Worm (Caenorhabditis elegans) whole organism, young adult: Measurements from ENCODE around the gene R10E11.5.

Experiments
- B0035.1 ChIP-seq: sonication (generic microtip); optimal IDR thresholded peaks from 2 replicates; lab custom pipeline; 2016; ENCODE audit warnings: missing genetic modification characterization, mild to moderate bottlenecking, missing compliant biosample characterization, missing genotype, missing genetic modification reagents
- D2030.7 ChIP-seq: fragments of 200-800 bp; sonication (Bioruptor generic); IDR thresholded peaks from 2 replicates; pipeline ENCODE4 v1.3.6; 2022; ENCODE audit warnings: missing genetic modification reagents, missing genetic modification characterization, missing compliant biosample characterization
- F10E7.11 ChIP-seq: sonication (generic microtip); optimal IDR thresholded peaks from 2 replicates; lab custom pipeline; 2017; ENCODE audit warnings: mild to moderate bottlenecking, missing genetic modification characterization, moderate library complexity, missing compliant biosample characterization
- F22D6.2 ChIP-seq: sonication (generic microtip); optimal IDR thresholded peaks from 2 replicates; lab custom pipeline; 2016; ENCODE audit warnings: mild to moderate bottlenecking, missing genetic modification characterization, missing compliant biosample characterization
- F33H1.4 ChIP-seq: fragments of 200-800 bp; sonication (Bioruptor generic); IDR thresholded peaks from 2 replicates; pipeline ENCODE4 v1.3.6; 2022; ENCODE audit warnings: missing genetic modification reagents, missing genetic modification characterization, missing compliant biosample characterization
- F49E8.2 ChIP-seq: sonication (generic microtip); optimal IDR thresholded peaks from 3 replicates; lab custom pipeline; 2017; ENCODE audit warnings: missing genetic modification characterization, mild to moderate bottlenecking, missing compliant biosample characterization, antibody characterized with exemption, moderate library complexity; ENCODE audit not compliant: insufficient read depth
- K12H6.12 ChIP-seq: fragments of 200-800 bp; sonication (Bioruptor generic); optimal IDR thresholded peaks from 2 replicates; lab custom pipeline; 2018; ENCODE audit warnings: mild to moderate bottlenecking, missing genetic modification characterization, missing compliant biosample characterization
- Y53G8AR.9 ChIP-seq: fragments of 200-800 bp; sonication (Bioruptor generic); conservative IDR thresholded peaks from 2 replicates; pipeline ENCODE4 v1.3.6; 2022; ENCODE audit warnings: missing genetic modification reagents, missing genetic modification characterization, missing compliant biosample characterization
- Y95B8A.8 ChIP-seq: fragments of 200-800 bp; sonication (Bioruptor generic); IDR thresholded peaks from 2 replicates; pipeline ENCODE4 v1.3.6; 2022; ENCODE audit warnings: missing genetic modification reagents, missing genetic modification characterization, missing compliant biosample characterization
- ama-1 ChIP-seq, 3 experiments: fragments of 150-350 bp in 1 of 3; sonication (generic microtip) in 2 of 3; optimal IDR thresholded peaks; 2 replicates each; lab custom pipeline; 2014 to 2018; ENCODE audit warnings: missing biosample characterization in 2 of 3, missing genetic modification characterization in 2 of 3, missing genetic modification reagents in 2 of 3
- atf-7 ChIP-seq: sonication (generic microtip); optimal IDR thresholded peaks from 2 replicates; lab custom pipeline; 2017; ENCODE audit warnings: mild to moderate bottlenecking, missing genetic modification characterization, missing compliant biosample characterization
- attf-6 ChIP-seq: fragments of 200-800 bp; sonication (Bioruptor generic); IDR thresholded peaks from 2 replicates; pipeline ENCODE4 v1.3.6; 2022; ENCODE audit warnings: missing genetic modification reagents, missing genetic modification characterization, missing compliant biosample characterization
- ccch-3 ChIP-seq: fragments of 200-800 bp; sonication (Bioruptor generic); optimal IDR thresholded peaks from 2 replicates; lab custom pipeline; 2018; ENCODE audit warnings: mild to moderate bottlenecking, missing genetic modification characterization, missing compliant biosample characterization
- cebp-1 ChIP-seq, 2 experiments: fragments of 200-800 bp in 1 of 2; sonication (Bioruptor generic) in 1 of 2; sonication (generic microtip) in 1 of 2; IDR thresholded peaks in 1 of 2; optimal IDR thresholded peaks in 1 of 2; 2 replicates each; pipeline versions ENCODE4 v1.3.6 to Lab custom; 2017 to 2022; ENCODE audit warnings: missing compliant biosample characterization in 2 of 2, missing genetic modification characterization in 2 of 2, mild to moderate bottlenecking in 1 of 2, missing genetic modification reagents in 1 of 2, moderate library complexity in 1 of 2
- ceh-100 ChIP-seq: fragments of 200-800 bp; sonication (Bioruptor generic); IDR thresholded peaks from 2 replicates; pipeline ENCODE4 v1.3.6; 2022; ENCODE audit warnings: missing genetic modification reagents, missing genetic modification characterization, missing compliant biosample characterization
- ceh-27 ChIP-seq: fragments of 200-800 bp; sonication (Bioruptor generic); optimal IDR thresholded peaks from 2 replicates; lab custom pipeline; 2018; ENCODE audit warnings: mild to moderate bottlenecking, missing genetic modification characterization, moderate library complexity, missing compliant biosample characterization
- ceh-58 ChIP-seq: fragments of 200-800 bp; sonication (Bioruptor generic); IDR thresholded peaks from 2 replicates; pipeline ENCODE4 v1.3.6; 2022; ENCODE audit warnings: missing genetic modification characterization, missing compliant biosample characterization
- ceh-79 ChIP-seq: sonication (generic microtip); optimal IDR thresholded peaks from 2 replicates; lab custom pipeline; 2017; ENCODE audit warnings: mild to moderate bottlenecking, missing genetic modification characterization, missing compliant biosample characterization
- chd-7 ChIP-seq: sonication (generic microtip); optimal IDR thresholded peaks from 2 replicates; lab custom pipeline; 2016; ENCODE audit warnings: mild to moderate bottlenecking, missing genetic modification characterization, moderate library complexity, missing compliant biosample characterization
- dox-1 ChIP-seq: fragments of 200-800 bp; sonication (Bioruptor generic); IDR thresholded peaks from 2 replicates; pipeline ENCODE4 v1.3.6; 2022; ENCODE audit warnings: missing genetic modification reagents, missing genetic modification characterization, missing compliant biosample characterization
- dpl-1 ChIP-seq: fragments of 150-350 bp; optimal IDR thresholded peaks from 2 replicates; lab custom pipeline; 2014; ENCODE audit warnings: missing biosample characterization, missing genetic modification reagents, missing genetic modification characterization
- efl-1 ChIP-seq: fragments of 150-350 bp; optimal IDR thresholded peaks from 2 replicates; lab custom pipeline; 2014; ENCODE audit warnings: missing biosample characterization, missing genetic modification reagents, missing genetic modification characterization
- ets-4 ChIP-seq: fragments of 200-800 bp; sonication (Bioruptor generic); optimal IDR thresholded peaks from 2 replicates; lab custom pipeline; 2018; ENCODE audit warnings: mild to moderate bottlenecking, missing genetic modification characterization, missing compliant biosample characterization
- hmg-20 ChIP-seq: fragments of 200-800 bp; sonication (Bioruptor generic); IDR thresholded peaks from 2 replicates; pipeline ENCODE4 v1.3.6; 2022; ENCODE audit warnings: missing genetic modification reagents, missing genetic modification characterization, missing compliant biosample characterization
- lin-35 ChIP-seq, 3 experiments: fragments of 150-350 bp in 2 of 3; sonication (generic microtip) in 1 of 3; optimal IDR thresholded peaks; 2 replicates each; lab custom pipeline; 2014 to 2018; ENCODE audit warnings: missing biosample characterization in 3 of 3, missing genetic modification characterization in 3 of 3, missing genetic modification reagents in 3 of 3
- lin-54 ChIP-seq: fragments of 200-800 bp; sonication (Bioruptor generic); optimal IDR thresholded peaks from 2 replicates; lab custom pipeline; 2018; ENCODE audit warnings: mild to moderate bottlenecking, missing genetic modification characterization, missing compliant biosample characterization
- lir-1 ChIP-seq: fragments of 200-800 bp; sonication (Bioruptor generic); conservative IDR thresholded peaks from 2 replicates; pipeline ENCODE4 v1.3.6; 2022; ENCODE audit warnings: missing genetic modification reagents, missing genetic modification characterization, missing compliant biosample characterization
- mel-28 ChIP-seq: sonication (generic microtip); optimal IDR thresholded peaks from 2 replicates; lab custom pipeline; 2016; ENCODE audit warnings: borderline replicate concordance, mild to moderate bottlenecking, missing genetic modification characterization, missing compliant biosample characterization
- nfya-1 ChIP-seq: sonication (generic microtip); optimal IDR thresholded peaks from 2 replicates; lab custom pipeline; 2017; ENCODE audit warnings: antibody characterized with exemption, missing compliant biosample characterization, missing genetic modification characterization, borderline replicate concordance; ENCODE audit not compliant: insufficient read depth
- nhr-120 ChIP-seq: fragments of 200-800 bp; sonication (Bioruptor generic); IDR thresholded peaks from 2 replicates; pipeline ENCODE4 v1.3.6; 2022; ENCODE audit warnings: missing genetic modification characterization, missing compliant biosample characterization
- nhr-179 ChIP-seq: sonication (generic microtip); optimal IDR thresholded peaks from 2 replicates; lab custom pipeline; 2016; ENCODE audit warnings: mild to moderate bottlenecking, missing genetic modification characterization, missing compliant biosample characterization
- pbrm-1 ChIP-seq: fragments of 200-800 bp; sonication (Bioruptor generic); IDR thresholded peaks from 2 replicates; pipeline ENCODE4 v1.3.6; 2022; ENCODE audit warnings: missing genetic modification reagents, missing genetic modification characterization, missing compliant biosample characterization
- pha-4 ChIP-seq: fragments of 150-350 bp; sonication (generic microtip); optimal IDR thresholded peaks from 2 replicates; lab custom pipeline; 2014; ENCODE audit warnings: missing biosample characterization, missing genetic modification reagents, missing genetic modification characterization
- rcor-1 ChIP-seq: fragments of 200-800 bp; sonication (Bioruptor generic); IDR thresholded peaks from 2 replicates; pipeline ENCODE4 v1.3.6; 2022; ENCODE audit warnings: missing genetic modification reagents, missing genetic modification characterization, missing compliant biosample characterization
- rec-8 ChIP-seq, 2 experiments: sonication (generic microtip); optimal IDR thresholded peaks; 2 replicates each; lab custom pipeline; 2016; ENCODE audit warnings: mild to moderate bottlenecking in 2 of 2, missing genetic modification characterization in 2 of 2, missing genetic modification reagents in 2 of 2, missing genotype in 2 of 2, missing biosample characterization in 1 of 2, missing compliant biosample characterization in 1 of 2, moderate library complexity in 1 of 2
- repo-1 ChIP-seq: sonication (generic microtip); optimal IDR thresholded peaks from 2 replicates; lab custom pipeline; 2017; ENCODE audit warnings: mild to moderate bottlenecking, missing genetic modification characterization, missing compliant biosample characterization
- snpc-1.3 ChIP-seq: sonication (generic microtip); optimal IDR thresholded peaks from 2 replicates; lab custom pipeline; 2017; ENCODE audit warnings: missing genetic modification characterization, mild to moderate bottlenecking, missing compliant biosample characterization, antibody characterized with exemption, moderate library complexity, missing genotype, missing genetic modification reagents; ENCODE audit not compliant: insufficient read depth
- snpc-4 ChIP-seq, 5 experiments: fragments of 150-350 bp in 1 of 5; sonication (generic microtip) in 4 of 5; optimal IDR thresholded peaks; 2 replicates each; lab custom pipeline; 2014 to 2018; ENCODE audit warnings: missing genetic modification characterization in 5 of 5, missing biosample characterization in 3 of 5, antibody characterized with exemption in 2 of 5, mild to moderate bottlenecking in 2 of 5, missing compliant biosample characterization in 2 of 5, missing genotype in 2 of 5, moderate library complexity in 2 of 5, missing genetic modification reagents in 1 of 5
- somi-1 ChIP-seq: fragments of 200-800 bp; sonication (Bioruptor generic); optimal IDR thresholded peaks from 2 replicates; lab custom pipeline; 2018; ENCODE audit warnings: mild to moderate bottlenecking, missing genetic modification characterization, missing compliant biosample characterization
- tbp1 ChIP-seq: fragments of 200-800 bp; sonication (Bioruptor generic); optimal IDR thresholded peaks from 2 replicates; lab custom pipeline; 2018; ENCODE audit warnings: mild to moderate bottlenecking, missing genetic modification characterization, missing compliant biosample characterization
- tlf-1 ChIP-seq: fragments of 200-800 bp; sonication (Bioruptor generic); optimal IDR thresholded peaks from 2 replicates; lab custom pipeline; 2018; ENCODE audit warnings: mild to moderate bottlenecking, missing genetic modification characterization, missing compliant biosample characterization
- unc-62 ChIP-seq: fragments of 150-350 bp; optimal IDR thresholded peaks from 2 replicates; lab custom pipeline; 2014; ENCODE audit warnings: missing biosample characterization, missing genetic modification reagents, missing genetic modification characterization
- ztf-25 ChIP-seq: fragments of 200-800 bp; sonication (Bioruptor generic); IDR thresholded peaks from 2 replicates; pipeline ENCODE4 v1.3.6; 2022; ENCODE audit warnings: missing genetic modification reagents, missing genetic modification characterization, missing compliant biosample characterization
- ztf-26 ChIP-seq: sonication (generic microtip); optimal IDR thresholded peaks from 2 replicates; lab custom pipeline; 2017; ENCODE audit warnings: missing genetic modification characterization, missing compliant biosample characterization

R10E11.5 gene

ce11 chrIII:9747133-9747532, 42.3 kb downstream of the R10E11.5 start, which contains the start of the genes iff-1 and cdk-1:
Gene iff-1, minus strand, starts transcription at chrIII:9747193.
Gene cdk-1, plus strand, starts transcription at chrIII:9747472.
- TF ChIP-seq atf-7 (no peak), D2030.7 (GFP tag; lab: Robert Waterston, UW) (no peak), ceh-27 (GFP tag; lab: Kevin White, UChicago) (no peak), rcor-1 (GFP tag; lab: Robert Waterston, UW) (0 out of 2 replicates have a peak, but pooled peaks have one; percentile 24), cebp-1 (GFP tag; IDR thresholded peaks at IDR 0.05; lab: Robert Waterston, UW) (no peak), cebp-1 (tag; optimal IDR thresholded peaks at IDR 0.05; lab: Kevin White, UChicago) (peak; percentile 53), F33H1.4 (peak; percentile 44), mel-28 (tag; lab: Kevin White, UChicago) (no peak), lin-35 (GFP tag; optimal IDR thresholded peaks at IDR 0.05; lab: Kevin White, UChicago) (peak in 1 of 3 experiments; percentile 8), dpl-1 (GFP tag; lab: Kevin White, UChicago) (peak; percentile 11), lin-54 (GFP tag; lab: Kevin White, UChicago) (peak; percentile 2), efl-1 (GFP tag; lab: Kevin White, UChicago) (peak; percentile 24)

- TF ChIP-seq dpl-1 (GFP tag; lab: Kevin White, UChicago) (peak; percentile 59), ets-4 (GFP tag; lab: Kevin White, UChicago) (no peak), ccch-3 (GFP tag; lab: Kevin White, UChicago) (no peak), Y53G8AR.9 (GFP tag; lab: Robert Waterston, UW) (no peak), repo-1 (tag; lab: Kevin White, UChicago) (no peak), F49E8.2 (tag; lab: Kevin White, UChicago) (peak; percentile 78), ceh-100 (no peak), ceh-27 (GFP tag; lab: Kevin White, UChicago) (no peak), ama-1 (optimal IDR thresholded peaks at IDR 0.05; lab: Kevin White, UChicago) (no peak), ama-1 (GFP tag; optimal IDR thresholded peaks at IDR 0.05; lab: Kevin White, UChicago) (no peak), snpc-4 (GFP tag; optimal IDR thresholded peaks at IDR 0.05; lab: Kevin White, UChicago) (no peak), snpc-4 (tag; optimal IDR thresholded peaks at IDR 0.05; lab: Kevin White, UChicago) (peak in 2 of 4 experiments; percentile 7 to 10), Y95B8A.8 (0 out of 2 replicates have a peak, but pooled peaks have one; percentile 38), F10E7.11 (tag; lab: Kevin White, UChicago) (no peak), attf-6 (GFP tag; lab: Robert Waterston, UW) (no peak), dox-1 (GFP tag; lab: Robert Waterston, UW) (no peak), chd-7 (no peak), ceh-79 (no peak), snpc-1.3 (tag; lab: Kevin White, UChicago) (peak; percentile 56), tbp1 (GFP tag; lab: Kevin White, UChicago) (peak; percentile 17), tlf-1 (GFP tag; lab: Kevin White, UChicago) (no peak), nfya-1 (tag; lab: Kevin White, UChicago) (no peak), F22D6.2 (tag; lab: Kevin White, UChicago) (no peak), ztf-26 (no peak), K12H6.12 (tag; lab: Kevin White, UChicago) (no peak), rec-8 (tag; optimal IDR thresholded peaks at IDR 0.05; lab: Kevin White, UChicago) (no peak), B0035.1 (tag; lab: Kevin White, UChicago) (no peak), nhr-120 (GFP tag; lab: Robert Waterston, UW) (no peak), ceh-58 (no peak), lir-1 (no peak), lin-35 (GFP tag; optimal IDR thresholded peaks at IDR 0.05; lab: Kevin White, UChicago) (no peak), hmg-20 (GFP tag; lab: Robert Waterston, UW) (no peak), pbrm-1 (GFP tag; lab: Robert Waterston, UW) (no peak), somi-1 (GFP tag; lab: Kevin White, UChicago) (no peak), unc-62 (GFP tag; lab: Kevin White, UChicago) (no peak), ztf-25 (no peak), pha-4 (tag; lab: Kevin White, UChicago) (no peak), nhr-179 (no peak)
These were observed 42.8 kb downstream of the R10E11.5 start for ce11 chrIII:9746665-9747064.
